Fruit fly (Drosophila melanogaster) whole organism, embryonic: ENCODE data around the gene rdog.

ENCODE experiments used
- Atf-2 ChIP-seq: fragments of 200-800 bp; sonication (Bioruptor generic); optimal IDR thresholded peaks from 2 replicates; lab custom pipeline; 2016; ENCODE audit warnings: missing biosample characterization, missing genetic modification characterization
- BEAF-32 ChIP-seq: fragments of 200-800 bp; sonication (Bioruptor generic); optimal IDR thresholded peaks from 3 replicates; lab custom pipeline; 2017; ENCODE audit warnings: missing biosample characterization, missing genetic modification characterization, mild to moderate bottlenecking, moderate library complexity, missing genetic modification reagents
- CG13287 ChIP-seq: fragments of 200-800 bp; sonication (Bioruptor generic); IDR thresholded peaks from 2 replicates; pipeline ENCODE4 v1.3.6; 2022; ENCODE audit warnings: missing biosample characterization, missing genetic modification characterization; ENCODE audit not compliant: partially characterized antibody
- CG15479 ChIP-seq: fragments of 200-800 bp; sonication (Bioruptor generic); optimal IDR thresholded peaks from 3 replicates; lab custom pipeline; 2019; ENCODE audit warnings: missing biosample characterization, mild to moderate bottlenecking, missing genetic modification characterization, moderate library complexity
- CG15514 ChIP-seq: fragments of 200-800 bp; sonication (Bioruptor generic); optimal IDR thresholded peaks from 3 replicates; lab custom pipeline; 2017; ENCODE audit warnings: missing biosample characterization, missing genetic modification characterization, mild to moderate bottlenecking, moderate library complexity, missing genetic modification reagents
- CG16815 ChIP-seq: fragments of 200-800 bp; sonication (Bioruptor generic); optimal IDR thresholded peaks from 3 replicates; lab custom pipeline; 2017; ENCODE audit warnings: missing biosample characterization, mild to moderate bottlenecking, missing genetic modification characterization
- CG17186 ChIP-seq: fragments of 200-800 bp; sonication (Bioruptor generic); optimal IDR thresholded peaks from 3 replicates; lab custom pipeline; 2017; ENCODE audit warnings: missing biosample characterization, missing genetic modification reagents, missing genetic modification characterization
- CG18476 ChIP-seq: fragments of 200-800 bp; sonication (Bioruptor generic); optimal IDR thresholded peaks from 2 replicates; lab custom pipeline; 2016; ENCODE audit warnings: missing biosample characterization, mild to moderate bottlenecking, missing genetic modification characterization
- CG2116 ChIP-seq: fragments of 200-800 bp; sonication (Bioruptor generic); optimal IDR thresholded peaks from 3 replicates; lab custom pipeline; 2018; ENCODE audit warnings: missing biosample characterization, mild to moderate bottlenecking, missing genetic modification characterization
- CG2889 ChIP-seq: fragments of 200-800 bp; sonication (Bioruptor generic); IDR thresholded peaks from 3 replicates; pipeline ENCODE4 v1.3.6; 2022; ENCODE audit warnings: missing biosample characterization, missing genetic modification characterization
- CG34224 ChIP-seq: fragments of 200-800 bp; sonication (Bioruptor generic); IDR thresholded peaks from 3 replicates; pipeline ENCODE4 v1.3.6; 2022; ENCODE audit warnings: missing biosample characterization, missing genetic modification characterization; ENCODE audit not compliant: partially characterized antibody
- CG4328 ChIP-seq: fragments of 200-800 bp; sonication (Bioruptor generic); optimal IDR thresholded peaks from 3 replicates; lab custom pipeline; 2017; ENCODE audit warnings: missing biosample characterization, missing genetic modification reagents, missing genetic modification characterization
- CG4617 ChIP-seq: fragments of 200-800 bp; sonication (Bioruptor generic); optimal IDR thresholded peaks from 3 replicates; lab custom pipeline; 2016; ENCODE audit warnings: missing biosample characterization, missing genetic modification characterization, borderline replicate concordance
- CG6683 ChIP-seq: fragments of 200-800 bp; sonication (Bioruptor generic); optimal IDR thresholded peaks from 2 replicates; lab custom pipeline; 2017; ENCODE audit warnings: missing biosample characterization, mild to moderate bottlenecking, missing genetic modification characterization, missing genetic modification reagents
- CG7745 ChIP-seq: fragments of 200-800 bp; sonication (Bioruptor generic); optimal IDR thresholded peaks from 2 replicates; lab custom pipeline; 2018; ENCODE audit warnings: missing biosample characterization, mild to moderate bottlenecking, missing genetic modification characterization, moderate library complexity
- CG7928 ChIP-seq: fragments of 200-800 bp; sonication (Bioruptor generic); optimal IDR thresholded peaks from 2 replicates; lab custom pipeline; 2017; ENCODE audit warnings: missing biosample characterization, mild to moderate bottlenecking, missing genetic modification characterization
- CkIIα-i1 ChIP-seq: fragments of 200-800 bp; sonication (Bioruptor generic); IDR thresholded peaks from 2 replicates; pipeline ENCODE4 v1.3.6; 2022; ENCODE audit warnings: missing biosample characterization, missing genetic modification characterization
- Dek ChIP-seq: fragments of 200-800 bp; sonication (Bioruptor generic); optimal IDR thresholded peaks from 3 replicates; lab custom pipeline; 2019; ENCODE audit warnings: missing biosample characterization, mild to moderate bottlenecking, missing genetic modification characterization, moderate library complexity
- Dll ChIP-seq: fragments of 200-800 bp; sonication (Bioruptor generic); IDR thresholded peaks from 4 replicates; pipeline ENCODE4 v1.3.6; 2022; ENCODE audit warnings: missing biosample characterization, missing genetic modification characterization; ENCODE audit not compliant: partially characterized antibody
- Dp ChIP-seq: fragments of 200-800 bp; sonication (Bioruptor generic); optimal IDR thresholded peaks from 2 replicates; lab custom pipeline; 2018; ENCODE audit warnings: missing biosample characterization, mild to moderate bottlenecking, missing genetic modification characterization, moderate library complexity
- Dref ChIP-seq: fragments of 200-800 bp; sonication (Bioruptor generic); IDR thresholded peaks from 2 replicates; pipeline ENCODE4 v1.3.6; 2022; ENCODE audit warnings: missing biosample characterization, missing genetic modification characterization
- E2f2 ChIP-seq: fragments of 200-800 bp; sonication (Bioruptor generic); IDR thresholded peaks from 2 replicates; pipeline ENCODE4 v1.3.6; 2022; ENCODE audit warnings: missing biosample characterization, missing genetic modification characterization
- Gsc ChIP-seq: fragments of 200-800 bp; sonication (Bioruptor generic); IDR thresholded peaks from 2 replicates; pipeline ENCODE4 v1.3.6; 2022; ENCODE audit warnings: missing biosample characterization, missing genetic modification characterization
- Hr78 ChIP-seq, 2 experiments: fragments of 200-800 bp in 1 of 2; fragments of >200 bp in 1 of 2; sonication (Bioruptor generic) in 1 of 2; optimal IDR thresholded peaks; 2 replicates each; lab custom pipeline; 2017 to 2019; ENCODE audit warnings: missing biosample characterization in 2 of 2, missing genetic modification characterization in 2 of 2, mild to moderate bottlenecking in 1 of 2, moderate library complexity in 1 of 2
- Oaz ChIP-seq: fragments of 200-800 bp; sonication (Bioruptor generic); IDR thresholded peaks from 2 replicates; pipeline ENCODE4 v1.3.6; 2022; ENCODE audit warnings: missing biosample characterization, missing genetic modification characterization
- Oli ChIP-seq: fragments of 200-800 bp; sonication (Bioruptor generic); optimal IDR thresholded peaks from 2 replicates; lab custom pipeline; 2018; ENCODE audit warnings: missing biosample characterization, mild to moderate bottlenecking, missing genetic modification characterization, moderate library complexity
- Scr ChIP-seq: fragments of 200-800 bp; sonication (Bioruptor generic); IDR thresholded peaks from 2 replicates; pipeline ENCODE4 v1.3.6; 2022; ENCODE audit warnings: missing biosample characterization, missing genetic modification characterization; ENCODE audit not compliant: partially characterized antibody
- Sry-δ ChIP-seq: fragments of 200-800 bp; sonication (Bioruptor generic); optimal IDR thresholded peaks from 2 replicates; lab custom pipeline; 2016; ENCODE audit warnings: missing biosample characterization, missing genetic modification characterization
- crp ChIP-seq, 2 experiments: fragments of 200-800 bp; sonication (Bioruptor generic); optimal IDR thresholded peaks; 2 replicates in 1 of 2; 3 replicates in 1 of 2; lab custom pipeline; 2017; ENCODE audit warnings: missing biosample characterization in 2 of 2, missing genetic modification characterization in 2 of 2, mild to moderate bottlenecking in 1 of 2, moderate library complexity in 1 of 2
- da ChIP-seq: fragments of 200-800 bp; sonication (Bioruptor generic); optimal IDR thresholded peaks from 2 replicates; lab custom pipeline; 2016; ENCODE audit warnings: missing biosample characterization, missing genetic modification characterization
- ham ChIP-seq: fragments of 200-800 bp; sonication (Bioruptor generic); IDR thresholded peaks from 2 replicates; pipeline ENCODE4 v1.3.6; 2022; ENCODE audit warnings: missing biosample characterization, missing genetic modification characterization
- lab ChIP-seq: fragments of 200-800 bp; sonication (Bioruptor generic); optimal IDR thresholded peaks from 3 replicates; lab custom pipeline; 2017; ENCODE audit warnings: missing biosample characterization, missing genetic modification characterization, mild to moderate bottlenecking, moderate library complexity, missing genetic modification reagents
- pzg ChIP-seq: fragments of 200-800 bp; sonication (Bioruptor generic); optimal IDR thresholded peaks from 3 replicates; lab custom pipeline; 2018; ENCODE audit warnings: missing biosample characterization, mild to moderate bottlenecking, missing genetic modification characterization, moderate library complexity
- trem ChIP-seq: fragments of 200-800 bp; optimal IDR thresholded peaks from 3 replicates; lab custom pipeline; 2019; ENCODE audit warnings: missing biosample characterization, mild to moderate bottlenecking, missing genetic modification characterization, moderate library complexity
- vvl ChIP-seq: fragments of 200-800 bp; sonication (Bioruptor generic); IDR thresholded peaks from 2 replicates; pipeline ENCODE4 v1.3.6; 2022; ENCODE audit warnings: missing biosample characterization, missing genetic modification characterization
- zen ChIP-seq: fragments of 200-800 bp; sonication (Bioruptor generic); optimal IDR thresholded peaks from 3 replicates; lab custom pipeline; 2018; ENCODE audit warnings: missing biosample characterization, mild to moderate bottlenecking, missing genetic modification characterization, moderate library complexity

rdog gene

dm6 chr3R:29199807-29200693, 42.1 kb downstream of the rdog start, which contains the start of gene CG11899 (continued):
- no peak for TF ChIP-seq Atf-2 (GFP tag; lab: Kevin White, UChicago)
- peak in 1 of 2 experiments; percentile 37 for TF ChIP-seq Hr78 (GFP tag; optimal IDR thresholded peaks at IDR 0.05; lab: Kevin White, UChicago)
- TF ChIP-seq CG2889 (GFP tag; lab: Robert Waterston, UW), result no peak

dm6 chr3R:29202418-29202817, 44.5 kb downstream of the rdog start, which contains the start of gene Mesh1:
Gene Mesh1, minus strand, starts transcription at chr3R:29202525.
- TF ChIP-seq trem, result no peak
- TF ChIP-seq Dref (GFP tag; lab: Robert Waterston, UW), result peak; percentile 69
- peak; percentile 46; the same call in 1 of the 4 replicates for TF ChIP-seq Dll
- TF ChIP-seq Oli (tag; lab: Kevin White, UChicago), result no peak
- TF ChIP-seq crp (GFP tag; optimal IDR thresholded peaks at IDR 0.05; lab: Kevin White, UChicago), result peak in 1 of 2 experiments; percentile 86
- TF ChIP-seq Hr78 (GFP tag; optimal IDR thresholded peaks at IDR 0.05; lab: Kevin White, UChicago), result no peak
- TF ChIP-seq pzg (GFP tag; lab: Kevin White, UChicago), result peak; percentile 38
- peak; percentile 82 for TF ChIP-seq CG17186 (GFP tag; lab: Kevin White, UChicago)
- no peak for TF ChIP-seq CG15479
- no peak for TF ChIP-seq Scr (GFP tag; lab: Robert Waterston, UW)
- TF ChIP-seq CG2116 (GFP tag; lab: Kevin White, UChicago), result peak; percentile 16
- TF ChIP-seq Gsc (GFP tag; lab: Robert Waterston, UW), result no peak
- peak; percentile 34 for TF ChIP-seq BEAF-32 (GFP tag; lab: Kevin White, UChicago)
- peak; percentile 94 for TF ChIP-seq E2f2 (GFP tag; lab: Robert Waterston, UW)
- peak; percentile 88 for TF ChIP-seq Dp (GFP tag; lab: Kevin White, UChicago)
- TF ChIP-seq CG13287 (GFP tag; lab: Robert Waterston, UW), result peak; percentile 40; the same call in 1 of the 2 replicates
- TF ChIP-seq CG7745 (tag; lab: Kevin White, UChicago), result no peak
- no peak for TF ChIP-seq CG6683 (GFP tag; lab: Kevin White, UChicago)
- 0 out of 3 replicates have a peak, but pooled peaks have one; percentile 24 for TF ChIP-seq CG34224 (GFP tag; lab: Robert Waterston, UW)
- peak; percentile 9 for TF ChIP-seq CG15514 (GFP tag; lab: Kevin White, UChicago)
- TF ChIP-seq vvl (GFP tag; lab: Robert Waterston, UW), result no peak
- TF ChIP-seq CG7928 (GFP tag; lab: Kevin White, UChicago), result peak; percentile 88
- TF ChIP-seq CkIIα-i1 (GFP tag; lab: Robert Waterston, UW), result no peak
- TF ChIP-seq Sry-δ (GFP tag; lab: Kevin White, UChicago), result peak; percentile 6
- TF ChIP-seq CG4617 (GFP tag; lab: Kevin White, UChicago), result no peak

- TF ChIP-seq da (GFP tag; lab: Kevin White, UChicago) (no peak), CG18476 (GFP tag; lab: Kevin White, UChicago) (no peak), CG4328 (GFP tag; lab: Kevin White, UChicago) (no peak), CG16815 (GFP tag; lab: Kevin White, UChicago) (no peak), ham (GFP tag; lab: Robert Waterston, UW) (no peak), Oaz (GFP tag; lab: Robert Waterston, UW) (no peak), Dek (tag; lab: Kevin White, UChicago) (no peak), zen (no peak), lab (no peak)
Observed at dm6 chr3R:29204033-29204432, 46.1 kb downstream of the rdog start, which contains the start of gene Cyt-c1L. Gene Cyt-c1L, minus strand, starts transcription at chr3R:29204133.
